Worm (Caenorhabditis elegans) whole organism, L3 larva: ENCODE data around the gene Y94H6A.2.

Experiments
- ZK546.5 ChIP-seq: sonication (generic microtip); optimal IDR thresholded peaks from 2 replicates; lab custom pipeline; 2017; ENCODE audit warnings: missing biosample characterization, missing genetic modification characterization
- ama-1 ChIP-seq: fragments of 150-350 bp; optimal IDR thresholded peaks from 2 replicates; lab custom pipeline; 2018
- elt-1 ChIP-seq: fragments of 150-350 bp; optimal IDR thresholded peaks from 2 replicates; lab custom pipeline; 2014; ENCODE audit warnings: missing biosample characterization, missing genetic modification characterization
- lin-15B ChIP-seq: fragments of 150-350 bp; optimal IDR thresholded peaks from 2 replicates; lab custom pipeline; 2014; ENCODE audit warnings: missing biosample characterization, missing genetic modification characterization
- nhr-237 ChIP-seq: fragments of 150-350 bp; optimal IDR thresholded peaks from 2 replicates; lab custom pipeline; 2014; ENCODE audit warnings: missing biosample characterization, missing genetic modification characterization
- nhr-43 ChIP-seq: sonication (generic microtip); optimal IDR thresholded peaks from 2 replicates; lab custom pipeline; 2016; ENCODE audit warnings: mild to moderate bottlenecking, missing genetic modification characterization, missing compliant biosample characterization; ENCODE audit not compliant: poor library complexity, severe bottlenecking
- zag-1 ChIP-seq: fragments of 150-350 bp; optimal IDR thresholded peaks from 2 replicates; lab custom pipeline; 2014; ENCODE audit warnings: missing biosample characterization, missing genetic modification characterization
- ztf-11 ChIP-seq: fragments of 150-350 bp; optimal IDR thresholded peaks from 2 replicates; lab custom pipeline; 2014; ENCODE audit warnings: missing biosample characterization, missing genetic modification characterization
- ztf-4 ChIP-seq: fragments of 150-350 bp; optimal IDR thresholded peaks from 2 replicates; lab custom pipeline; 2014; ENCODE audit warnings: missing biosample characterization, missing genetic modification characterization

- TF ChIP-seq nhr-43 (tag; lab: Kevin White, UChicago): no peak
- TF ChIP-seq ztf-4: no peak
- TF ChIP-seq ztf-11 (tag; lab: Kevin White, UChicago): no peak
- TF ChIP-seq elt-1 (tag; lab: Kevin White, UChicago): no peak
- TF ChIP-seq zag-1 (tag; lab: Kevin White, UChicago): no peak
- no peak for TF ChIP-seq lin-15B (tag; lab: Kevin White, UChicago)
- TF ChIP-seq ZK546.5 (tag; lab: Kevin White, UChicago): no peak
- TF ChIP-seq nhr-237: no peak
- TF ChIP-seq ama-1 (lab: Kevin White, UChicago): no peak
These were observed 29.1 kb downstream of the Y94H6A.2 start, which contains the start of gene Y54G2A.38 for ce11 chrIV:2759163-2759562.
